Fruit fly (Drosophila melanogaster) whole organism, wandering third instar larva: ENCODE data around the gene mud.

Source experiments
- Abd-B ChIP-seq: fragments of >200 bp; optimal IDR thresholded peaks from 2 replicates; lab custom pipeline; 2017; ENCODE audit warnings: missing biosample characterization, missing genetic modification characterization
- Dfd ChIP-seq: fragments of >200 bp; optimal IDR thresholded peaks from 2 replicates; lab custom pipeline; 2017; ENCODE audit warnings: missing biosample characterization, missing genetic modification characterization
- Hr78 ChIP-seq: fragments of >200 bp; optimal IDR thresholded peaks from 2 replicates; lab custom pipeline; 2017; ENCODE audit warnings: missing biosample characterization, missing genetic modification characterization
- Myc ChIP-seq: fragments of >200 bp; optimal IDR thresholded peaks from 2 replicates; lab custom pipeline; 2017
- Rel ChIP-seq, 2 experiments: fragments of 200-800 bp; sonication (Bioruptor generic) in 1 of 2; optimal IDR thresholded peaks; 2 replicates in 1 of 2; 3 replicates in 1 of 2; lab custom pipeline; 2016 to 2019; ENCODE audit warnings: mild to moderate bottlenecking in 2 of 2, missing biosample characterization in 2 of 2, missing genetic modification characterization in 2 of 2, moderate library complexity in 1 of 2
- brk ChIP-seq: fragments of 200-800 bp; sonication (Bioruptor generic); optimal IDR thresholded peaks from 2 replicates; lab custom pipeline; 2016; ENCODE audit warnings: missing biosample characterization, mild to moderate bottlenecking, missing genetic modification characterization
- fru ChIP-seq: fragments of 200-800 bp; sonication (Bioruptor generic); optimal IDR thresholded peaks from 3 replicates; lab custom pipeline; 2016; ENCODE audit warnings: missing biosample characterization, mild to moderate bottlenecking, missing genetic modification characterization
- h ChIP-seq: fragments of 200-800 bp; sonication (Bioruptor generic); optimal IDR thresholded peaks from 3 replicates; lab custom pipeline; 2016; ENCODE audit warnings: missing biosample characterization, mild to moderate bottlenecking, missing genetic modification characterization
- lola ChIP-seq: fragments of >200 bp; optimal IDR thresholded peaks from 2 replicates; lab custom pipeline; 2017; ENCODE audit warnings: missing biosample characterization, missing genetic modification characterization
- rgr ChIP-seq: fragments of 200-800 bp; sonication (Bioruptor generic); optimal IDR thresholded peaks from 3 replicates; lab custom pipeline; 2016; ENCODE audit warnings: missing biosample characterization, mild to moderate bottlenecking, missing genetic modification characterization
- tai ChIP-seq: sonication (Bioruptor generic); optimal IDR thresholded peaks from 2 replicates; lab custom pipeline; 2016; ENCODE audit warnings: missing biosample characterization, missing genetic modification characterization
- usp ChIP-seq: fragments of >200 bp; optimal IDR thresholded peaks from 2 replicates; lab custom pipeline; 2017; ENCODE audit warnings: missing biosample characterization, missing genetic modification characterization

DNA sequence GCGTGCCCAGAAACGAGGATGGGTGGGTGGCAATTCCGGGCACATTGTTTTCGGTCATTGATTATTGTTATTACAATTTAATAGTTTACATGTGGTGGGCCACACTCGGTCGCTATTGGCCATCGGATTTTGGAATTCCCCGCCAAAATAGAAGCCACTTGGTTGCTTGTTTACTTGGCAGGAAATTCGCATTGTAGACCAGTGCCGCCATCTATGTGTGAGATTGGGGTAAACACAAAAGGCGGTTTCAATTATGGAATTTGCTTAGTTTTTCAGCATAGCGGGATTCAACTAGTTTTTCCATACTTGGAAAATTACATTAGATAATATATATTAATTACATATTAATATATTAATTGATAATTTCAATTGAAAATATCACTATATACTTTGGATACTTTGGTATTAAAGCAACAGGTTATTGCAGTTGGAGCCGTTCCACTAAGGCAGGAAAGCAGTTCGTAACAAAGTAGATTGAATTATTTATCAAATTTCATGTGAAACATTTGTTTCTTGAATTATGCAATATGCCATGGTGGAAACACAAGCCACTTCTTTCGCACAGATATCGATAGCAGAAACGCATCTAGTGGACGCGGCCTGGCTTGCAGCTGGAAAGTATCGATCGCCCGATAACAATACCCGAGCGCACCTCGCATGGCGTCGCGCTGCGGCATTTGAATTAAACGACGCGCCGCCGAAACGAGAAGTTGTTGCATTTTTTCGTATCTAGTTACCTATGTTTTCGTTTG is at the start of gene mud:
- no peak for TF ChIP-seq rgr (GFP tag; lab: Kevin White, UChicago)
- TF ChIP-seq lola (GFP tag; lab: Kevin White, UChicago): no peak
- TF ChIP-seq usp (GFP tag; lab: Kevin White, UChicago): no peak
- no peak for TF ChIP-seq Rel (GFP tag; optimal IDR thresholded peaks at IDR 0.05; lab: Kevin White, UChicago)
- no peak for TF ChIP-seq Rel (tag; optimal IDR thresholded peaks at IDR 0.05; lab: Kevin White, UChicago)
- no peak for TF ChIP-seq fru (GFP tag; lab: Kevin White, UChicago)
- TF ChIP-seq Myc (lab: Kevin White, UChicago): no peak
- TF ChIP-seq Dfd (GFP tag; lab: Kevin White, UChicago): no peak
- TF ChIP-seq h (GFP tag; lab: Kevin White, UChicago): no peak
- TF ChIP-seq Abd-B (GFP tag; lab: Kevin White, UChicago): no peak
- TF ChIP-seq tai (GFP tag; lab: Kevin White, UChicago): no peak
- no peak for TF ChIP-seq Hr78
- TF ChIP-seq brk (GFP tag; lab: Kevin White, UChicago): no peak
